Fruit fly (Drosophila melanogaster) whole organism: Measurements from ENCODE around the gene Ugt35E2.

Experiments used
- CG8478 ChIP-seq: fragments of >200 bp; optimal IDR thresholded peaks from 2 replicates; lab custom pipeline; 2018; ENCODE audit warnings: inconsistent platforms
- Dll ChIP-seq: fragments of >200 bp; optimal IDR thresholded peaks from 2 replicates; lab custom pipeline; 2017
- EcR ChIP-seq, 2 experiments: fragments of >200 bp; optimal IDR thresholded peaks; 2 replicates each; lab custom pipeline; 2017; ENCODE audit warnings: missing biosample characterization in 2 of 2, missing genetic modification characterization in 2 of 2, missing genetic modification reagents in 2 of 2
- pan ChIP-seq: fragments of >200 bp; optimal IDR thresholded peaks from 2 replicates; lab custom pipeline; 2017
- psq ChIP-seq: fragments of >200 bp; optimal IDR thresholded peaks from 2 replicates; lab custom pipeline; 2017
- usp ChIP-seq: fragments of >200 bp; optimal IDR thresholded peaks from 2 replicates; lab custom pipeline; 2017; ENCODE audit warnings: missing biosample characterization, missing genetic modification characterization, mixed read lengths

- no peak for TF ChIP-seq pan
- TF ChIP-seq psq: no peak
- no peak for TF ChIP-seq CG8478 (lab: Kevin White, UChicago)
- TF ChIP-seq Dll: no peak
- no peak for TF ChIP-seq usp (GFP tag; lab: Kevin White, UChicago)
- no peak for TF ChIP-seq EcR (GFP tag; optimal IDR thresholded peaks at IDR 0.05; lab: Kevin White, UChicago)
These were observed 13.9 kb downstream of the Ugt35E2 start, which contains the start of gene Ugt302K1 for dm6 chr3R:11153799-11154273.
